Worm (Caenorhabditis elegans): ENCODE data around the gene elo-1.
A peak's percentile ranks its signal among the peaks of the same experiment; 100 is the strongest.

Gene elo-1

ce11 chrIV:9525682-9526416, at the start of gene elo-1:
elo-1 (plus strand) TSS chrIV:9526366.
- TF ChIP-seq him-1 (tag; optimal IDR thresholded peaks at IDR 0.05) = no peak
- no peak for TF ChIP-seq dao-5 (tag; optimal IDR thresholded peaks at IDR 0.05)
- TF ChIP-seq W03F9.2 (tag; optimal IDR thresholded peaks at IDR 0.05) = no peak

ce11 chrIV:9477135-9477928, 48.8 kb upstream of the elo-1 start, which contains the start of gene wrt-3:
wrt-3 (minus strand) TSS chrIV:9477456.
- TF ChIP-seq dao-5 (tag; optimal IDR thresholded peaks at IDR 0.05) (peak; percentile 88), W03F9.2 (tag; optimal IDR thresholded peaks at IDR 0.05) (no peak), him-1 (tag; optimal IDR thresholded peaks at IDR 0.05) (peak; percentile 36)

- TF ChIP-seq him-1 (tag; optimal IDR thresholded peaks at IDR 0.05) = no peak
- no peak for TF ChIP-seq dao-5 (tag; optimal IDR thresholded peaks at IDR 0.05)
- no peak for TF ChIP-seq W03F9.2 (tag; optimal IDR thresholded peaks at IDR 0.05)
These were observed 45.2 kb upstream of the elo-1 start, which contains the start of gene cng-3 for ce11 chrIV:9480936-9481335. cng-3 (minus strand) TSS chrIV:9481037.

DNA sequence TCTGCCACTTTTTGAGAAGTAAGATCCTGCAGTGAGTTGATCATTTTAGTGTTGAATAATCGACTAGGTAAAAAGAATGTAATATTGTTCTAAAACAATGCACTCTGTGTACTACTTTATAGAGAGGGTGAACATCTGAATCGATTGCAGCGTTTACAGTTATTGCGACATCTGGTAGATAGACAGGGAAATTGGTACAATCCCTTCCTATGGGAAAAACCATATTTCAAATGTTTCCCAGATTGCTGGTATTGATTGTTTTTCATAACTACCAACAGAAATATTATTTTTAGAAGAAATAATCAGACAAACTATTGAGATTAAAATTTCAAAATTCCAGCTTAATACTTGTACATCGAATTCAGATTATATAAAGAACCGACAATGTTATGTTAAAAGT, 41.1 kb upstream of the elo-1 start, which contains the start of gene gadr-2:
Gene gadr-2, minus strand, starts transcription at position 101 of the 400 bp plus-strand sequence.
- TF ChIP-seq dao-5 (tag; optimal IDR thresholded peaks at IDR 0.05) (no peak), W03F9.2 (tag; optimal IDR thresholded peaks at IDR 0.05) (no peak), him-1 (tag; optimal IDR thresholded peaks at IDR 0.05) (no peak)

DNA sequence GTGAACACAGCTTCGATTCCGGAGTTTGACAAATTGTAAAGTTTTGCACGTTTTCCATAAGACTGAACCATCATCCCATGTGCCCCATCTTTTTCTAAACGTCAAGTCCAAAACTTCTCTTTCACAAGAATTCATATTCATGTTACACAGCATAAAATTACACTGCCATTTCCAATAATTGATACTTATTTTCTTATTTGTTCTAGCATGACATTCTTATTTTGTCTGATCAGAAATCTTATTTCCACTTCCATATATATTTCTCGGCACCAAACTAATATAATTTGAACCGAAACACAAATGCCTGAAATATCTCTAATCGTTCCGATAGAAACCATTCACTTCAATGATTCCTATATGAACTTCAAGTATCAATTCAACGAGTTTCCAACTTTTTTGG, 40.2 kb upstream of the elo-1 start, which contains the start of gene sru-2:
Gene sru-2, plus strand, starts transcription at position 301 of the 400 bp plus-strand sequence.
- TF ChIP-seq dao-5 (tag; optimal IDR thresholded peaks at IDR 0.05) (no peak), him-1 (tag; optimal IDR thresholded peaks at IDR 0.05) (no peak), W03F9.2 (tag; optimal IDR thresholded peaks at IDR 0.05) (no peak)

DNA sequence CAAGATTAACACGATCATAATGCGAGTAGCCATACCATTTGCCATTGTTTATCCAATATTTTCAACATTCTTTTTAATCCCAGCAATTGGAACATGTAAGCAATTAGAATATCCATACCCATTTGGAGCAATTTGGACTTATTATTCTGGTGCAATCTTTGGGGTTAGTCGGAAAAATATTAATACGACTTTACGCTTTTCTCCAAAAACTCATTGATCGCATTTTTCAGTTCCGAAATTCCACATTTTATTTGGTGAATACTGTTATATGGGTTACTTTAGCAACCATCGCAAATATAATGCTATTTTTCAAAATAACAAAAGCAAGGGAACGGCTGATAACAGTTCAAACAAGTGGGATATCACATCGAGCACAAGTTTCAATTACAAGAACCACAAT, 39.4 kb upstream of the elo-1 start:
- no peak for TF ChIP-seq dao-5 (tag; optimal IDR thresholded peaks at IDR 0.05)
- no peak for TF ChIP-seq him-1 (tag; optimal IDR thresholded peaks at IDR 0.05)

DNA sequence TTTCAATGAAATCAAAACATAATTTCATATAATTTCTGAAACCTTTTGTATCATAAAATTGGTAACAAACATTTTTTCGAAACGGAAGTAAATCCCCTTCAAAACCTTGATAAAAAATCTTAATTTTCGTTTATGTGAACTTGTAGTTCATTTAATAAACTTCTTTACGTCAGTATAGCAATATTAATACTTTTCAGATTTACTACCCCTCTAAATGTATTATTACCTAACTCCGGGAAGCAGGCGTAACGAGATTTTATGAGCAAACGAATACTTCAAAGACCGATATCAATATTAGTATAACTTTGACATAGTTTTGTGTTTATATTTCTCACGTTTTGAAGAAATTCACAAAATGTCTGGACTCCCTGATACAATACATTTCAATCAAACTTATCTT, 37.9 kb upstream of the elo-1 start, which contains the start of gene sru-1:
Gene sru-1, plus strand, starts transcription at position 301 of the 400 bp plus-strand sequence.
- TF ChIP-seq W03F9.2 (tag; optimal IDR thresholded peaks at IDR 0.05) = no peak
- TF ChIP-seq dao-5 (tag; optimal IDR thresholded peaks at IDR 0.05) = no peak
- no peak for TF ChIP-seq him-1 (tag; optimal IDR thresholded peaks at IDR 0.05)

- TF ChIP-seq W03F9.2 (tag; optimal IDR thresholded peaks at IDR 0.05) (no peak), him-1 (tag; optimal IDR thresholded peaks at IDR 0.05) (no peak), dao-5 (tag; optimal IDR thresholded peaks at IDR 0.05) (no peak)
These were observed 35.8 kb upstream of the elo-1 start, which contains the start of gene sru-6 for ce11 chrIV:9490320-9490719. sru-6 (plus strand) TSS chrIV:9490620.

DNA sequence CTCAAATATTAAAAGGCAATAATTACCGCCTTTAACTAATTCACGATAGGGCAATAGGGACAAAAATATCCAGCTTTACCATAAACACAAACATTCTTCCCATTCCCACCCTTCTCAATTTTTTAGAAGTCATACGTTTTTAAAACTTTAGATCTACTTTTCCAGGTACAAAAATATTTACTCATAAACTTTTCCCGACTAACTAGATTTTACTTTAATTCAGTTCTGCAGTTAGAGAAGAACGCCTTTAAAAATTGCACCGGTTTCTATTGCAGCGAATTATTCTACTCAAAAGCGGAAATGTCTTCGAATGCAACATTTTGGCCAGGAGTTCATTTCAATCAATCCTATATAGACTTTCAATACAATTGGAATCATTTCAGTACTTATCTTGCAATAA, 29.9 kb upstream of the elo-1 start, which contains the start of gene sru-3:
Gene sru-3, plus strand, starts transcription at position 301 of the 400 bp plus-strand sequence.
- TF ChIP-seq him-1 (tag; optimal IDR thresholded peaks at IDR 0.05) (no peak), dao-5 (tag; optimal IDR thresholded peaks at IDR 0.05) (no peak), W03F9.2 (tag; optimal IDR thresholded peaks at IDR 0.05) (no peak)

ce11 chrIV:9498088-9498487, 28.1 kb upstream of the elo-1 start, which contains the start of gene sru-4:
sru-4 (plus strand) TSS chrIV:9498388.
- no peak for TF ChIP-seq W03F9.2 (tag; optimal IDR thresholded peaks at IDR 0.05)
- TF ChIP-seq dao-5 (tag; optimal IDR thresholded peaks at IDR 0.05) = no peak
- no peak for TF ChIP-seq him-1 (tag; optimal IDR thresholded peaks at IDR 0.05)

DNA sequence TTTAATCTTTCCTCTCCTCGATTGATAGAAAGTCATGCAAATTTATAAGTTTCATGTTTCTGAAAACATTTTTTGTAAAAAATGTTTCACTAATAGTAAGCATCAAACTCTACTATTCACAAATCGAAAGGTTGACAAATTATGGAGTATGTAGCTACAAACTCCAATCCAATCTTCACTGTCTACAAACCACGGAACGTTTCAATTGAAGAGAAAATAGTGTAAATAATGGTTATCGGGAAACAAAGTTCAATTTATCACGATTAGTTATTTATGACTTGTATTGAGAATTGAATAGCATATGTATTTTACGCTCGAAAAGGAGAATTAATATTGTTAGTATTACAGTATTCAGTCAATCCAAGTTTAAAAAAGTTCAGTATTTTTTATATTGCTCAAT, 26.5 kb upstream of the elo-1 start:
- TF ChIP-seq him-1 (tag; optimal IDR thresholded peaks at IDR 0.05) = no peak
- TF ChIP-seq W03F9.2 (tag; optimal IDR thresholded peaks at IDR 0.05) = no peak
- no peak for TF ChIP-seq dao-5 (tag; optimal IDR thresholded peaks at IDR 0.05)

DNA sequence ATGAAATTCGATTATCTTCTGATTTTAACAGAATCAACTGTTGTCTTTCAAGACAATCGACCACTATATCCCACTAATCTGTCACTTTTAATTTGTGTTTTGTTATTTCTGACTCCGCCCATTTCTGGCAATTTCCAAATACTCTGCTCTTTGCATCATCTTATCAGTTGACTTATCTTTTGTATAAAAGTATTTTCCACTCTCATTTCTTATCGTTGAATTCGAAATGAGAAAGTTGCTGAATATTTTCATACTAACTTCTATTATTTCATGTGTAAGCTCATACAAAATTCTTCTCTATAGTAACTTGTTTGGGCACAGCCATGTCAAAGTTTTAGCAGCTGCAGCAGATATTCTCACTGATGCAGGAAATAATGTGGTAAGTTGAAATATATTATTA, 26.1 kb upstream of the elo-1 start, which contains the start of gene ugt-21:
Gene ugt-21, plus strand, starts transcription at position 212 of the 400 bp plus-strand sequence.
- TF ChIP-seq W03F9.2 (tag; optimal IDR thresholded peaks at IDR 0.05) (no peak), dao-5 (tag; optimal IDR thresholded peaks at IDR 0.05) (no peak), him-1 (tag; optimal IDR thresholded peaks at IDR 0.05) (no peak)

DNA sequence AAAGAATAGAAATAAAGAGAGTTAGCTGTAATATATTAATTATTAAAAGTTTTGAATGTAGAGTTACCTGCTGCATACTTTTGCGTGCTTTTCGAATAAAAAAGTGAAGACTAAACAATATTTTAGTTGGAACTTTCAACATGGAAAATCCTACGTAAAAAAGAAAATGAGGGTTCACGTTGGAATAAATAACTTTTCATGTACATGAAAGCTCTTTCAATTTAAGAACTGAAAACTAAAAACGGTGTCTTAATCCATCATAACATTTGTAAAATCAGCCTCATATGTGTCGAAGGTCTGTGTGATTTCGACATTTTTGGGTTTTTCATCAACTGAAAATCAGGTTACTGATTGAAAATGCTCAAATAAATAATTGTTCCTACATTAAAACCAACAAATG, 19.9 kb upstream of the elo-1 start, which contains the start of gene ttr-9:
Gene ttr-9, minus strand, starts transcription at position 101 of the 400 bp plus-strand sequence.
- TF ChIP-seq him-1 (tag; optimal IDR thresholded peaks at IDR 0.05) (no peak), dao-5 (tag; optimal IDR thresholded peaks at IDR 0.05) (no peak), W03F9.2 (tag; optimal IDR thresholded peaks at IDR 0.05) (no peak)
